Worm (Caenorhabditis elegans) whole organism, midembryonic: ENCODE measurements around the gene F44B9.2.
A peak's percentile ranks its signal among the peaks of the same experiment; 100 is the strongest.

Source experiments
- T22C8.4 ChIP-seq: fragments of 200-800 bp; sonication (Bioruptor generic); IDR thresholded peaks from 2 replicates; pipeline ENCODE4 v1.3.6; 2022; ENCODE audit warnings: missing genetic modification characterization, missing compliant biosample characterization
- cog-1 ChIP-seq: sonication (generic microtip); optimal IDR thresholded peaks from 2 replicates; lab custom pipeline; 2016; ENCODE audit warnings: missing genetic modification characterization, missing compliant biosample characterization
- flt-1 ChIP-seq: fragments of 200-800 bp; sonication (Bioruptor generic); IDR thresholded peaks from 2 replicates; pipeline ENCODE4 v1.3.6; 2022; ENCODE audit warnings: missing genetic modification characterization, missing compliant biosample characterization
- klf-2 ChIP-seq: fragments of 200-800 bp; sonication (Bioruptor generic); conservative IDR thresholded peaks from 2 replicates; pipeline ENCODE4 v1.3.6; 2022; ENCODE audit warnings: missing genetic modification reagents, missing genetic modification characterization, missing compliant biosample characterization
- med-1 ChIP-seq: sonication (generic microtip); optimal IDR thresholded peaks from 2 replicates; lab custom pipeline; 2017; ENCODE audit warnings: missing genetic modification characterization, mild to moderate bottlenecking, missing compliant biosample characterization, antibody characterized with exemption, missing genetic modification reagents; ENCODE audit not compliant: insufficient read depth
- ref-1 ChIP-seq: fragments of 200-800 bp; sonication (Bioruptor generic); conservative IDR thresholded peaks from 2 replicates; pipeline ENCODE4 v1.3.6; 2022; ENCODE audit warnings: missing genetic modification reagents, missing genetic modification characterization, missing compliant biosample characterization
- tab-1 ChIP-seq: fragments of 200-800 bp; sonication (Bioruptor generic); IDR thresholded peaks from 2 replicates; pipeline ENCODE4 v1.3.6; 2022; ENCODE audit warnings: missing genetic modification characterization, missing compliant biosample characterization
- ztf-23 ChIP-seq: fragments of 200-800 bp; sonication (Bioruptor generic); IDR thresholded peaks from 2 replicates; pipeline ENCODE4 v1.3.6; 2022; ENCODE audit warnings: missing genetic modification reagents, missing genetic modification characterization, missing compliant biosample characterization
- ztf-29 ChIP-seq: fragments of 200-800 bp; sonication (Bioruptor generic); IDR thresholded peaks from 2 replicates; pipeline ENCODE4 v1.3.6; 2022; ENCODE audit warnings: missing genetic modification reagents, missing genetic modification characterization, missing compliant biosample characterization

The F44B9.2 gene

ce11 chrIII:8022077-8022476, at the start of gene F44B9.2:
Gene F44B9.2, plus strand, starts transcription at chrIII:8022463.
- no peak for TF ChIP-seq ztf-23 (GFP tag; lab: Robert Waterston, UW)
- TF ChIP-seq flt-1 (GFP tag; lab: Robert Waterston, UW): no peak
- TF ChIP-seq T22C8.4 (GFP tag; lab: Robert Waterston, UW): no peak
- no peak for TF ChIP-seq cog-1 (tag; lab: Kevin White, UChicago)
- TF ChIP-seq ref-1: no peak
- no peak for TF ChIP-seq tab-1 (GFP tag; lab: Robert Waterston, UW)
- TF ChIP-seq med-1 (GFP tag; lab: Kevin White, UChicago): no peak
- no peak for TF ChIP-seq klf-2 (GFP tag; lab: Robert Waterston, UW)

DNA sequence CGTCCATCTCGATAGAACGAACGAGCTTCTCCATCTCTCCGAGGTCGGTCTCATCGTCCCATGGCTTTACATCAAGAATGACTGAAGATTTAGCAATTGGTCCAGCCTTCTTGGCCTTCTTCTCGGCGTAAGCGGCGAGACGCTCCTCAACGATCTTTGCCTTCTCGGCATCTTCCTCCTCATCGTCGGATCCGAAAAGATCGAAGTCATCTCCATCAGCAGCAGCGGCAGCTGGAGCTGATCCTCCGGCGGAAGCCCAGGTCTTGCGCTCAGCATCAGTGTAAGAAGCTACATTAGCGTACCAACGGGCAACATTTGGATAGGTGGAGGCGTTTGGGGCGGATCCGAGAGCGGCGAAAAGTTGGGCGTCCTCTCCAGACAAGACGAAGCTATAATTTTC, 49.6 kb upstream of the F44B9.2 start:
- TF ChIP-seq tab-1 (GFP tag; lab: Robert Waterston, UW) (no peak), ref-1 (no peak), flt-1 (GFP tag; lab: Robert Waterston, UW) (no peak), ztf-23 (GFP tag; lab: Robert Waterston, UW) (no peak), T22C8.4 (GFP tag; lab: Robert Waterston, UW) (no peak), cog-1 (tag; lab: Kevin White, UChicago) (no peak), klf-2 (GFP tag; lab: Robert Waterston, UW) (no peak), ztf-29 (no peak), med-1 (GFP tag; lab: Kevin White, UChicago) (no peak)

- TF ChIP-seq ref-1: no peak
- TF ChIP-seq ztf-23 (GFP tag; lab: Robert Waterston, UW): no peak
- TF ChIP-seq cog-1 (tag; lab: Kevin White, UChicago): peak; percentile 1
Measured at ce11 chrIII:7973201-7973767, 49.0 kb upstream of the F44B9.2 start, which contains the start of the genes eef-1B.1 and aco-2. Gene eef-1B.1, minus strand, starts transcription at chrIII:7973386. Gene aco-2, plus strand, starts transcription at chrIII:7973717.

DNA sequence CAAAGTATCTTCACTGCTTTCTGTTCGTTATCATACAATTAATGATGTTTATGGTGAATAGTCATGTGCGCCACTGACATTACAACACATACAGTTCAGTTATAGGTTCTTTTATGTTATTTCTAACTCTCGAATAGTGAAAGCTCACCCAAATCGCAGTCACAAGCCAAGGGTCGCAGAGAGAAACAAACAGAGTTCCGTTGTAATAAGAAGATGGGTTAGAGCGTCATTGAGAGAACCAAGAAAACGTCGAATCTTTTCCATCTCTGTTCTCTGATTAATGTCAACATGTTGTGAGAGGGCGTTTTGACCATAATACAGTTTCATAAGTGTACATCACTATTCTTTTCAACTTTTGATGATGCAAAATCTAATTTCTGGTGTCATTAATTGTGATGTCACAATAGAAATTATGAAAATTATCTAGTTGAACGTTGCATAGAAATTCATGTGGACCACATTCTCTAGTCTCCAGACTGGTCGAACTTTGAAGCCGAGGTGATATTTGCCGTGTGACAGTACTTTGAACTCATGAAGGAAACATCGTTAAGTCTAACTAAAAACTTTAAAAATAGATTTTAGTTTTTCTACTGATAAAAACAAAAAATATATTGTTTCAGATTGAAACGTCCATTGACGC, 48.2 kb upstream of the F44B9.2 start:
- TF ChIP-seq klf-2 (GFP tag; lab: Robert Waterston, UW): no peak
- TF ChIP-seq med-1 (GFP tag; lab: Kevin White, UChicago): no peak
- TF ChIP-seq cog-1 (tag; lab: Kevin White, UChicago): no peak
- no peak for TF ChIP-seq flt-1 (GFP tag; lab: Robert Waterston, UW)
- no peak for TF ChIP-seq ref-1
- TF ChIP-seq ztf-29: no peak
- TF ChIP-seq T22C8.4 (GFP tag; lab: Robert Waterston, UW): no peak
- no peak for TF ChIP-seq ztf-23 (GFP tag; lab: Robert Waterston, UW)
- no peak for TF ChIP-seq tab-1 (GFP tag; lab: Robert Waterston, UW)

DNA sequence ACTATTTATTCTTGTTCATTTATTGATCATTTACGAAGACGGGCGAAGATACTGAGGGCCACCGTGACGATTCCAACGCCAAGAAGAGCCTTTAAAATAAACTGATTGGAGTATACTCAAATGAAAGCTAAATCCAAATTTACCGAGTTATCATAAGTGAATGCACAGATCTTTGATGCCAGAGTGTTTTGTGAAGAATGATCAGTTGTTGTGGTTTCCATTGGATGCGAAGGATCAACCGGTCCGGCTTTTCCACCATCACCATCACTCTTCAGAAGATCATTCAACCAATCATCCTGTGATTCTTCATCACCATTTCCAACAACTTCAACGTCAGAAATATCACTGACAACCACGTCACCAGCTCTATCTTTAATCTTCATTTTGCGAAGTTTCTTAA, 45.0 kb upstream of the F44B9.2 start:
- TF ChIP-seq ztf-23 (GFP tag; lab: Robert Waterston, UW) (no peak), T22C8.4 (GFP tag; lab: Robert Waterston, UW) (no peak), klf-2 (GFP tag; lab: Robert Waterston, UW) (no peak), tab-1 (GFP tag; lab: Robert Waterston, UW) (no peak)

DNA sequence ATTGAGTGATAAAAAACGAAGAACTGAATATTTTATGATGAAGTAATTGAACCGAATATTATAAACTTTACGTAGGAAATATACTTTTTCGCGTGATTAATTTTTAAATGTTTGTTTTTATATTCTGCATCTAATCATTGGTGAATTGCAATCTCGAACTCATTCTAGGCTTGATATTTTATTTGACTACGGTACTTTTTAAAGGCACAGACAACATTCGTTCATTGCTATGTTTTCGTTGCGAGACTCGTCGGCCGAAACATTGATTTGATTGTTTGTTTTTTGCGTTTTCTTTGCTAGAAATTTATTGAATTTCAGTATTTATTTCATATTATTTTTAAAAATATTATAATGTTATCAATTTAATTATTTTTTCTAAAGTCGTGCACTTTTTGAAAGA, 44.5 kb upstream of the F44B9.2 start, which contains the start of gene C06G4.4:
TSS of gene C06G4.4 (minus strand) at position 36 of the 400 bp plus-strand sequence.
- TF ChIP-seq med-1 (GFP tag; lab: Kevin White, UChicago) (no peak), T22C8.4 (GFP tag; lab: Robert Waterston, UW) (no peak), ztf-23 (GFP tag; lab: Robert Waterston, UW) (no peak), ref-1 (no peak), klf-2 (GFP tag; lab: Robert Waterston, UW) (no peak), tab-1 (GFP tag; lab: Robert Waterston, UW) (no peak), flt-1 (GFP tag; lab: Robert Waterston, UW) (no peak), cog-1 (tag; lab: Kevin White, UChicago) (no peak), ztf-29 (no peak)

ce11 chrIII:7978289-7978688, 44.0 kb upstream of the F44B9.2 start:
- TF ChIP-seq ref-1: no peak
- no peak for TF ChIP-seq med-1 (GFP tag; lab: Kevin White, UChicago)
- TF ChIP-seq tab-1 (GFP tag; lab: Robert Waterston, UW): no peak
- no peak for TF ChIP-seq ztf-23 (GFP tag; lab: Robert Waterston, UW)
- no peak for TF ChIP-seq T22C8.4 (GFP tag; lab: Robert Waterston, UW)
- TF ChIP-seq ztf-29: no peak

DNA sequence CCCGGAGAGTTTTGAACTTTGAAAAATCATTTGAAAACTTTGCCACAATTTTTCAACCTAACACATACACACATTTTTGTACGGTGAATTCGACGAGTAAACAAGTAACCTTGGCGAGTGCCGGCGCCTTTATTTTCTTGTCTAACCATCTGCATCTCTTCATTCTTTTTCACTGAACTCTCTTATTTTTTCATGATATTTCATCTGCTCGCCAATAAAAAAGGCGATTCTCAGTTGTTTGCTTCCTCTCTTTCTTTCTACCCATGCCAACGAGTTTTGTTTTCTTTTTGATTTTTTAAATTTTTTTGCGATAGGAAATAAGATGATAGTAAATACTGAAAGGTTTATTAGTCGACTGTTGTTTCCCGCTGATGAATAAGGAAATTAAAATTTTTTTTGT, 43.5 kb upstream of the F44B9.2 start:
- TF ChIP-seq T22C8.4 (GFP tag; lab: Robert Waterston, UW) (no peak), tab-1 (GFP tag; lab: Robert Waterston, UW) (no peak), flt-1 (GFP tag; lab: Robert Waterston, UW) (no peak)

ce11 chrIII:7979659-7980058, 42.6 kb upstream of the F44B9.2 start, which contains the start of gene clp-1:
Gene clp-1, plus strand, starts transcription at chrIII:7979959.
- no peak for TF ChIP-seq ztf-23 (GFP tag; lab: Robert Waterston, UW)
- no peak for TF ChIP-seq tab-1 (GFP tag; lab: Robert Waterston, UW)
- TF ChIP-seq T22C8.4 (GFP tag; lab: Robert Waterston, UW): no peak

ce11 chrIII:7981233-7981632, 41.0 kb upstream of the F44B9.2 start:
- TF ChIP-seq klf-2 (GFP tag; lab: Robert Waterston, UW): no peak
- no peak for TF ChIP-seq ref-1
- no peak for TF ChIP-seq med-1 (GFP tag; lab: Kevin White, UChicago)
- TF ChIP-seq ztf-29: no peak
- TF ChIP-seq ztf-23 (GFP tag; lab: Robert Waterston, UW): no peak
- no peak for TF ChIP-seq cog-1 (tag; lab: Kevin White, UChicago)
- TF ChIP-seq flt-1 (GFP tag; lab: Robert Waterston, UW): no peak
- no peak for TF ChIP-seq T22C8.4 (GFP tag; lab: Robert Waterston, UW)
- TF ChIP-seq tab-1 (GFP tag; lab: Robert Waterston, UW): no peak
